Worm (Caenorhabditis elegans) whole organism, young adult: Measurements from ENCODE around the gene srx-34.

Source experiments
- nfyb-1 ChIP-seq: fragments of 200-800 bp; sonication (Bioruptor generic); IDR thresholded peaks from 2 replicates; pipeline ENCODE4 v1.3.6; 2022; ENCODE audit warnings: missing genetic modification reagents, missing genetic modification characterization, missing compliant biosample characterization
- ztf-28 ChIP-seq: fragments of 200-800 bp; sonication (Bioruptor generic); IDR thresholded peaks from 2 replicates; pipeline ENCODE4 v1.3.6; 2022; ENCODE audit warnings: missing genetic modification reagents, missing genetic modification characterization, missing compliant biosample characterization

DNA sequence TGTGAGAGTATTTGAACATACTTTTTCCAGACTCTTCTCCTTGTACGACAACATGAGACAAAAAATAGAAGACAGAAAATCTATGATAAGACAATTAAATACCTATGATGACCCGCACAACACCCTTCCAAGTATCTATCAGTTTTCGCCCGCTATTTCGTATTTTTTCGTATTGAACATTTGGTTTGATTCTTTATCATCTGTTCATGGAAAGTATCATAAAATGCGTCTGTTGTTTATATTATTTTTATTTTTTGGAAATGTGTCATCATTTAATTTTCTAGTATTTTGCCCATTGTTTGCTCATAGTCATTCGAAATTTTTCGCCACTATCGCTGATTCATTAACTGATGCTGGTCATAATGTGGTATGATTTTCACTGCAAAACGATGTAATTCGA, 37.0 kb upstream of the srx-34 start, which contains the start of gene ugt-39:
- TF ChIP-seq ztf-28 (GFP tag; lab: Robert Waterston, UW) (no peak), nfyb-1 (GFP tag; lab: Robert Waterston, UW) (no peak)
